Worm (Caenorhabditis elegans) whole organism, L2 larva: ENCODE results near the gene cyp-33C8.

Source experiments
- F13H6.1 ChIP-seq: sonication (generic microtip); optimal IDR thresholded peaks from 2 replicates; lab custom pipeline; 2016; ENCODE audit warnings: missing genetic modification characterization, missing compliant biosample characterization
- R02D3.7 ChIP-seq: fragments of 150-350 bp; optimal IDR thresholded peaks from 2 replicates; lab custom pipeline; 2014; ENCODE audit warnings: missing biosample characterization, missing genetic modification characterization
- ZK546.5 ChIP-seq: sonication (generic microtip); optimal IDR thresholded peaks from 2 replicates; lab custom pipeline; 2017; ENCODE audit warnings: missing biosample characterization, missing genetic modification characterization
- blmp-1 ChIP-seq: sonication (generic microtip); optimal IDR thresholded peaks from 2 replicates; lab custom pipeline; 2017; ENCODE audit warnings: missing genetic modification characterization, mild to moderate bottlenecking, missing compliant biosample characterization, antibody characterized with exemption, moderate library complexity; ENCODE audit not compliant: insufficient read depth
- ceh-16 ChIP-seq: fragments of 150-350 bp; optimal IDR thresholded peaks from 2 replicates; lab custom pipeline; 2014; ENCODE audit warnings: missing biosample characterization, missing genetic modification characterization
- ceh-82 ChIP-seq: fragments of 150-350 bp; optimal IDR thresholded peaks from 2 replicates; lab custom pipeline; 2014; ENCODE audit warnings: missing biosample characterization, missing genetic modification characterization
- crh-2 ChIP-seq: sonication (generic microtip); optimal IDR thresholded peaks from 2 replicates; lab custom pipeline; 2017; ENCODE audit warnings: missing biosample characterization, missing genetic modification characterization
- egl-27 ChIP-seq: sonication (generic microtip); optimal IDR thresholded peaks from 3 replicates; lab custom pipeline; 2017; ENCODE audit warnings: missing biosample characterization, missing genetic modification reagents, missing genetic modification characterization
- elt-1 ChIP-seq: fragments of 150-350 bp; optimal IDR thresholded peaks from 2 replicates; lab custom pipeline; 2014; ENCODE audit warnings: missing biosample characterization, missing genetic modification characterization
- elt-3 ChIP-seq: sonication (generic microtip); optimal IDR thresholded peaks from 2 replicates; lab custom pipeline; 2017; ENCODE audit warnings: missing biosample characterization, missing genetic modification characterization
- fos-1 ChIP-seq: fragments of 150-350 bp; optimal IDR thresholded peaks from 2 replicates; lab custom pipeline; 2014; ENCODE audit warnings: missing biosample characterization, missing genetic modification characterization
- gmeb-1 ChIP-seq: fragments of 150-350 bp; optimal IDR thresholded peaks from 2 replicates; lab custom pipeline; 2014; ENCODE audit warnings: missing biosample characterization, missing genetic modification characterization
- lin-11 ChIP-seq: fragments of 150-350 bp; sonication (generic microtip); optimal IDR thresholded peaks from 2 replicates; lab custom pipeline; 2014; ENCODE audit warnings: missing biosample characterization, missing genetic modification characterization, inconsistent platforms, mixed read lengths
- lin-13 ChIP-seq: fragments of 150-350 bp; optimal IDR thresholded peaks from 2 replicates; lab custom pipeline; 2014; ENCODE audit warnings: missing biosample characterization, missing genetic modification reagents, missing genetic modification characterization
- lin-39 ChIP-seq: fragments of 150-350 bp; optimal IDR thresholded peaks from 2 replicates; lab custom pipeline; 2014; ENCODE audit warnings: missing biosample characterization, missing genetic modification reagents, missing genetic modification characterization
- lsy-2 ChIP-seq, 2 experiments: fragments of 150-350 bp in 1 of 2; sonication (generic microtip) in 1 of 2; optimal IDR thresholded peaks; 2 replicates each; lab custom pipeline; 2014 to 2017; ENCODE audit warnings: missing biosample characterization in 2 of 2, missing genetic modification characterization in 2 of 2
- mab-5 ChIP-seq: fragments of 150-350 bp; optimal IDR thresholded peaks from 2 replicates; lab custom pipeline; 2014; ENCODE audit warnings: missing biosample characterization, missing genetic modification characterization
- mbf-1 ChIP-seq: sonication (generic microtip); optimal IDR thresholded peaks from 2 replicates; lab custom pipeline; 2017; ENCODE audit warnings: missing biosample characterization, missing genetic modification characterization
- nhr-12 ChIP-seq: fragments of 150-350 bp; optimal IDR thresholded peaks from 2 replicates; lab custom pipeline; 2014; ENCODE audit warnings: missing biosample characterization, missing genetic modification characterization
- nhr-129 ChIP-seq: fragments of 150-350 bp; optimal IDR thresholded peaks from 2 replicates; lab custom pipeline; 2014; ENCODE audit warnings: missing biosample characterization, missing genetic modification characterization
- nhr-21 ChIP-seq: fragments of 150-350 bp; optimal IDR thresholded peaks from 2 replicates; lab custom pipeline; 2014; ENCODE audit warnings: missing biosample characterization, missing genetic modification characterization
- nhr-23 ChIP-seq: fragments of 150-350 bp; optimal IDR thresholded peaks from 2 replicates; lab custom pipeline; 2014; ENCODE audit warnings: missing biosample characterization, missing genetic modification reagents, missing genetic modification characterization
- nhr-6 ChIP-seq: fragments of 150-350 bp; optimal IDR thresholded peaks from 2 replicates; lab custom pipeline; 2014; ENCODE audit warnings: missing biosample characterization, missing genetic modification characterization
- peb-1 ChIP-seq: fragments of 150-350 bp; optimal IDR thresholded peaks from 2 replicates; lab custom pipeline; 2014; ENCODE audit warnings: missing biosample characterization, missing genetic modification characterization
- sem-4 ChIP-seq: fragments of 150-350 bp; optimal IDR thresholded peaks from 2 replicates; lab custom pipeline; 2014; ENCODE audit warnings: missing biosample characterization, missing genetic modification reagents, missing genetic modification characterization
- skn-1 ChIP-seq: sonication (generic microtip); optimal IDR thresholded peaks from 2 replicates; lab custom pipeline; 2017; ENCODE audit warnings: missing biosample characterization, missing genetic modification characterization
- sma-3 ChIP-seq: sonication (generic microtip); optimal IDR thresholded peaks from 2 replicates; lab custom pipeline; 2016; ENCODE audit warnings: missing genetic modification reagents, missing genetic modification characterization, missing compliant biosample characterization
- sma-9 ChIP-seq, 2 experiments: fragments of 150-350 bp in 1 of 2; sonication (generic microtip) in 1 of 2; optimal IDR thresholded peaks; 2 replicates each; lab custom pipeline; 2014 to 2016; ENCODE audit warnings: missing genetic modification characterization in 2 of 2, mild to moderate bottlenecking in 1 of 2, missing biosample characterization in 1 of 2, missing compliant biosample characterization in 1 of 2, missing genetic modification reagents in 1 of 2, moderate library complexity in 1 of 2
- unc-39 ChIP-seq: fragments of 150-350 bp; optimal IDR thresholded peaks from 2 replicates; lab custom pipeline; 2014; ENCODE audit warnings: missing biosample characterization, missing genetic modification characterization
- unc-55 ChIP-seq: fragments of 150-350 bp; sonication (generic microtip); optimal IDR thresholded peaks from 3 replicates; lab custom pipeline; 2014; ENCODE audit warnings: missing biosample characterization, missing genetic modification reagents, missing genetic modification characterization
- unc-62 ChIP-seq: fragments of 150-350 bp; optimal IDR thresholded peaks from 2 replicates; lab custom pipeline; 2014; ENCODE audit warnings: missing biosample characterization, missing genetic modification reagents, missing genetic modification characterization
- ztf-1 ChIP-seq: fragments of 200-800 bp; sonication (Bioruptor generic); conservative IDR thresholded peaks from 2 replicates; pipeline ENCODE4 v1.3.6; 2022; ENCODE audit warnings: missing genetic modification characterization, missing compliant biosample characterization
- ztf-11 ChIP-seq: sonication (generic microtip); optimal IDR thresholded peaks from 2 replicates; lab custom pipeline; 2017; ENCODE audit warnings: missing biosample characterization, missing genetic modification characterization
- ztf-4 ChIP-seq: fragments of 150-350 bp; optimal IDR thresholded peaks from 2 replicates; lab custom pipeline; 2014; ENCODE audit warnings: missing biosample characterization, missing genetic modification characterization

cyp-33C8 gene

DNA sequence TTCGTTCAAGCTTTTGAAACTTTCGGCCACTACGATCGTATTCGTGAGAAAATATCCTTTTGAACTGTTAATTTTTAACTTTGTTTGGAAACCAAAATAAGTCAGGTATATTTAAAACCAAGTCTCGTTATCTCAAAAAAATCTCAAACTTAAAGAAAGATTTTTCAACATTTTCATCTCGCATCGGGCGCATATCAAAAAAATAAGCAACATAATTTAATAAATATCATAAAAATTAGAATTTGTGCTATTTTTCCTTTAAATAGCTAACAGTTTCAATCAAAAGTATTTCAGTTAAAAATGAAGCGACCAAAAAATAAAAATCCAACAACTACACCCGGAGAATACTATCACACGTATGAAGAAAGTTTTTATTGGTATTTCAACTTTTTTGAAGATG lies 2.6 kb upstream of the cyp-33C8 start, which contains the start of gene srw-7:
Gene srw-7 (plus strand): TSS at position 301 of the 400 bp plus-strand sequence.
- no peak for TF ChIP-seq elt-3 (tag; lab: Kevin White, UChicago)
- TF ChIP-seq ceh-82 (tag; lab: Kevin White, UChicago), result no peak
- no peak for TF ChIP-seq ZK546.5 (tag; lab: Kevin White, UChicago)
- TF ChIP-seq unc-39 (tag; lab: Kevin White, UChicago), result no peak
- no peak for TF ChIP-seq mab-5 (tag; lab: Kevin White, UChicago)
- no peak for TF ChIP-seq ceh-16 (tag; lab: Kevin White, UChicago)
- no peak for TF ChIP-seq peb-1 (tag; lab: Kevin White, UChicago)
- no peak for TF ChIP-seq nhr-23 (tag; lab: Kevin White, UChicago)
- TF ChIP-seq ztf-1, result no peak
- TF ChIP-seq unc-62 (GFP tag; lab: Kevin White, UChicago), result no peak
- TF ChIP-seq gmeb-1 (tag; lab: Kevin White, UChicago), result no peak
- TF ChIP-seq blmp-1, result no peak
- no peak for TF ChIP-seq unc-55 (GFP tag; lab: Kevin White, UChicago)
- TF ChIP-seq R02D3.7 (tag; lab: Kevin White, UChicago), result no peak
- TF ChIP-seq nhr-12 (tag; lab: Kevin White, UChicago), result no peak
- no peak for TF ChIP-seq nhr-21
- TF ChIP-seq nhr-6 (tag; lab: Kevin White, UChicago), result no peak
- TF ChIP-seq skn-1 (tag; lab: Kevin White, UChicago), result no peak
- no peak for TF ChIP-seq lsy-2 (tag; optimal IDR thresholded peaks at IDR 0.05; lab: Kevin White, UChicago)
- TF ChIP-seq, all 48 proteins: peak for 0

DNA sequence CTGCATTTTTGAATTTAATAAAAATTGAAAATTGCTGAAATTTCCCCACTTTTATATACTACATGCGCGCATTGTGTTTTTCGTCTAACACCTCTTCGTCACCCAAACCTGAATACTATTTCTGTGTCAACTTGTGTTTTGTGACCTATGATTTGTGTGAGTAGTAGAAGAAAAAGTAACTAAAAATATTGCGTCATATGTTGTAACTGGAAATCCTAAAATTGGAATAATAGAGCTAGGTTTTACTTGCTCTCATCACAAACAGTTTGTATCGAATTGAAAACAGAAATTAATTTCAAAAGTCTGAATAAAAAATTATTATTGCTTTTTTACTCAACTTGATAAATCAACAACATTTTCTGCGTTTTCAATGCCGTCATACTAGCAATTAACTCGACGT lies 2.2 kb upstream of the cyp-33C8 start, which contains the start of gene R08F11.4:
Gene R08F11.4 (minus strand): TSS at position 29 of the 400 bp plus-strand sequence.
- TF ChIP-seq nhr-129 (tag; lab: Kevin White, UChicago) (peak; percentile 98), fos-1 (peak; percentile 5), lin-39 (no peak)

DNA sequence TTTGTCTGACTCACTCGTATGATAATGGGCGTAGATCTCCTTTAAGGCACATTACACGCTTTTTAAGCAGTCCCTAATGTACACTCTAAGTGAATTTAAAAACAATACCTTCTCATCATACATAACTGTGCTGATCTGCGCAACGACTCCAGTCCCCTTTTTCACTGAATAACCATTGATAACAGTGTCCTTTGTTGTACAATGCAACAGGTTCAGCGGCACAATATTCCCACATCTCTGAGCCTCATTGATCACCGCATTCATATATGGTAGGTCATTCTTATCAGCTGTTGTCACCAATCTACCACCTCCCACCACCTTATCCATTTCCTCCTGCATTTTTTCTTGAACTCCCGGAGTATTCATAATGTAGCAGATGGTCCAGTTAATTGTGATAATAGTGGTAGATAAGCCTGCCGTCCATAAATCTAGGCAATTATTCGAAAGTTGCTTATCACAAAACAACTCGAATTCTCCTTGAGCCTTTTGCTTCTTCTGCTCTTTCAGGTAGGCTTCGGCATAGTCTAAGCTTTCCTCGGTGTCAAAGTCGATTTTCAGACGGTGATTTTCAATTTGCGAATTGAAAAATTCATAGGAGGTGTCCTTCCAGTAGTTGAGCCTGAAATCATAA lies 1.4 kb downstream of the cyp-33C8 start:
- no peak for TF ChIP-seq gmeb-1 (tag; lab: Kevin White, UChicago)
- no peak for TF ChIP-seq lin-13 (GFP tag; lab: Kevin White, UChicago)
- TF ChIP-seq sma-9 (GFP tag; optimal IDR thresholded peaks at IDR 0.05; lab: Kevin White, UChicago), result no peak
- TF ChIP-seq sma-9 (tag; optimal IDR thresholded peaks at IDR 0.05; lab: Kevin White, UChicago), result no peak
- no peak for TF ChIP-seq crh-2 (tag; lab: Kevin White, UChicago)
- no peak for TF ChIP-seq sma-3 (GFP tag; lab: Kevin White, UChicago)
- no peak for TF ChIP-seq R02D3.7 (tag; lab: Kevin White, UChicago)
- TF ChIP-seq elt-3 (tag; lab: Kevin White, UChicago), result no peak
- TF ChIP-seq ceh-16 (tag; lab: Kevin White, UChicago), result no peak
- TF ChIP-seq lsy-2 (tag; optimal IDR thresholded peaks at IDR 0.05; lab: Kevin White, UChicago), result no peak
- TF ChIP-seq nhr-21, result no peak
- TF ChIP-seq blmp-1, result no peak
- no peak for TF ChIP-seq lin-39
- no peak for TF ChIP-seq lin-11 (tag; lab: Kevin White, UChicago)
- no peak for TF ChIP-seq F13H6.1 (tag; lab: Kevin White, UChicago)
- TF ChIP-seq nhr-129 (tag; lab: Kevin White, UChicago), result no peak
- no peak for TF ChIP-seq ztf-11 (tag; lab: Kevin White, UChicago)
- no peak for TF ChIP-seq nhr-23 (tag; lab: Kevin White, UChicago)

DNA sequence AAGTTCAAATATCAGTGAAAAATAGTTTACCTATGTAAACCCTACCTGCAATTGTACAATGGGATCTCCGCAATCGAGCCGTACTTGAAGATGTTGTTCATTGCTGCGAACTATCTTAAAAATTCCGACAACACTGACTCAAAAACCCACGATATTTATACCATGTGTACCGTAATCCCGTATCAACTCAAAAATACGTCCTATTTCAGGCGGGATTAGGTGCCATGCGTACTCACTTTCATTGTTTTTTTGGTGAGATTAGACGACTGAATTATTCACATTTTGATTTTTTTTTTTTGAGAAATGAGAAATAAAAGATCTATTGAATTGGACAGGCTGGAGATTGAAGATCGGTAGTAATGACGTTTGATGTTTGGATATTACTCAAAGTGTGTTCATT lies 3.0 kb downstream of the cyp-33C8 start, which contains the start of gene srt-30:
Gene srt-30 (minus strand): TSS at position 101 of the 400 bp plus-strand sequence.
- TF ChIP-seq elt-1 (no peak), ztf-4 (no peak), fos-1 (no peak), nhr-129 (tag; lab: Kevin White, UChicago) (no peak), nhr-21 (no peak), ZK546.5 (tag; lab: Kevin White, UChicago) (no peak), sma-3 (GFP tag; lab: Kevin White, UChicago) (no peak), unc-62 (GFP tag; lab: Kevin White, UChicago) (no peak), nhr-23 (tag; lab: Kevin White, UChicago) (no peak), lsy-2 (tag; optimal IDR thresholded peaks at IDR 0.05; lab: Kevin White, UChicago) (no peak), egl-27 (tag; lab: Kevin White, UChicago) (no peak), lin-11 (tag; lab: Kevin White, UChicago) (no peak), R02D3.7 (tag; lab: Kevin White, UChicago) (no peak), sem-4 (tag; lab: Kevin White, UChicago) (no peak), F13H6.1 (tag; lab: Kevin White, UChicago) (no peak), mbf-1 (tag; lab: Kevin White, UChicago) (no peak)
